Worm (Caenorhabditis elegans) whole organism, early embryonic: Measurements from ENCODE around the gene mrck-1.
A peak's percentile ranks its signal among the peaks of the same experiment; 100 is the strongest.

ENCODE experiments used
- ama-1 ChIP-seq: fragments of 150-350 bp; optimal IDR thresholded peaks from 2 replicates; lab custom pipeline; 2014
- hnd-1 ChIP-seq: sonication (generic microtip); optimal IDR thresholded peaks from 2 replicates; lab custom pipeline; 2016; ENCODE audit warnings: missing genetic modification characterization, missing compliant biosample characterization
- pes-1 ChIP-seq: fragments of 200-800 bp; sonication (Bioruptor generic); IDR thresholded peaks from 2 replicates; pipeline ENCODE4 v1.3.6; 2022; ENCODE audit warnings: missing genetic modification reagents, missing genetic modification characterization, missing compliant biosample characterization
- sea-1 ChIP-seq: fragments of 200-800 bp; sonication (Bioruptor generic); conservative IDR thresholded peaks from 2 replicates; pipeline ENCODE4 v1.3.6; 2022; ENCODE audit warnings: missing genetic modification characterization, missing compliant biosample characterization
- tbx-37 ChIP-seq: fragments of 200-800 bp; sonication (Bioruptor generic); conservative IDR thresholded peaks from 2 replicates; pipeline ENCODE4 v1.3.6; 2022; ENCODE audit warnings: missing genetic modification reagents, missing genetic modification characterization, missing compliant biosample characterization

- TF ChIP-seq ama-1 (lab: Kevin White, UChicago) (no peak), hnd-1 (no peak), pes-1 (GFP tag; lab: Robert Waterston, UW) (no peak; the same call in 1 of the 2 replicates), tbx-37 (peak; percentile 76), sea-1 (peak; percentile 77)
Observed at ce11 chrV:6267237-6267812, at the start of gene mrck-1.
